Fruit fly (Drosophila melanogaster) S2 (cell line): ENCODE results near the gene EMC3.

ENCODE experiments used
- CG8478 ChIP-seq: fragments of >200 bp; optimal IDR thresholded peaks from 2 replicates; lab custom pipeline; 2018
- CTCF ChIP-seq, 2 experiments: fragments of >200 bp; optimal IDR thresholded peaks; 2 replicates each; lab custom pipeline; 2018

The EMC3 gene

DNA sequence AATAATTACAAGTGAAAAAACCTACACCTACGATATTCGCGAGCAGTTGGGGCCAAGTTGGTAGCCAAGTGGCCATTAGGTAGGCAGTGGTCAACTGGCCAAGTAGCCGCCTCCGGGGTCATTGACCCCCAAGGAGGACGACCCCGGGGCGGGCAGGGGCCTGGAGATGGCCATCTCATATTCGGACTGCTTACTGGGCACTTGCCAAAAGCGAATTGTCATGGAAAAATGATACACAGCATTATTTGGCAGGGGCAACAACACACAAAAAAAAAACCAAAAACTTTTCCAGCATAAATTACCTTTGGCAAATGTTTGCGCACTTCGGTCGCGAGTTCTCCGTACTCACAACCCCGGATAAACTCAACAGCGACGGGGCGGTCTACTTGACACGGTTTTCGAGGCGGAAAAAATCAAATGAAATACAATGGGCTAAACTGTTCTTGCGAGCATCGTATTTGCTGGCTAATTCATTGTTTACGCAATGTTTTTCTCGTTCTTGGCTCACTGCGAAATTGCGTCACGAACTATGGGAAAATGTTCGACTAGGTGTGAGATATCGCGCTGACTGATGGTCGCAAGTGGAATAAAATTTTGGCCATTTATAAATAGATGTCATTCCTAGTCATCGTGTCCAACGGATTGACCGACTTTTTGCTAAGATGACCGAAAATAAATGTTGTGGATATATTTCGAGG, 18.8 kb upstream of the EMC3 start:
- TF ChIP-seq CG8478 (lab: Kevin White, UChicago) = no peak

DNA sequence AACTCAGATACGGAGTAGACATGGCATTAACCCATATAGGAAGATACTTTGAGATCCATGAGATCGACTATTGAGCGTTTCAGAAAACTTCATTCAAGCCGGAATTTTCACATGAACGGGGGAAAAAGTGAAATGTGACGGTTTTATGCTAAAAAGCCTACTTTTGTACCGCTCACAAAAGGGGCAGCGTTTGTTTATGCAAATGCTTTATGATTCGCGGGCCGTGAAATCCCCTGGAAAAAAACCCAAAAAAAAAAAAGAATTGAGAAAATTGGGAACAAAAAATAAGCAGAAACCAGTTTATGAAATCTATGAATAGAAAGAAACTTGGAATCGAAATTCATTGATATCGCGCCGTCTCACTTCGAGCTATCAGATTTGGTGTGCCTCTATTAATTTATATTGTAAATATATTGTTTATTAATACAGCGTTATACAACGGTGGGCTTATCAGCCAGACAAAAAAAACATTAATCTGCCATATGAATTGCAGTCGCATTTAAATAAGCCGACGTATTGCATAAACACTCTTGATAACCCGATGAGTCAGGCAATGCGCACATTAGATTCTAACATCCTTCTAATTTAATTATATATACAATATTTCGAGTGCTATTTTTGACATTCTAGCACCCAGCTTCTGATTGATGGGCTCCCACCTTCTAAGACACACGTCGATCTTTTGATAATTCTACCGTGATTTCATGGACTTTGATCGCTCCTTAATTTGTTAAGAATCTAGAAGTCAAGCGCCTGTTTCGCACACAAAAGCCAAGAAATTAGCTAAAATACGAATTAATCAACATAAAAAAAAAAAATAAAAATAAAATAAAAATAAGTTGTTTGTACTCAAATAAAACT, 17.6 kb upstream of the EMC3 start:
- TF ChIP-seq CTCF (optimal IDR thresholded peaks at IDR 0.05; lab: Kevin White, UChicago) = no peak
- TF ChIP-seq CG8478 (lab: Kevin White, UChicago) = no peak

DNA sequence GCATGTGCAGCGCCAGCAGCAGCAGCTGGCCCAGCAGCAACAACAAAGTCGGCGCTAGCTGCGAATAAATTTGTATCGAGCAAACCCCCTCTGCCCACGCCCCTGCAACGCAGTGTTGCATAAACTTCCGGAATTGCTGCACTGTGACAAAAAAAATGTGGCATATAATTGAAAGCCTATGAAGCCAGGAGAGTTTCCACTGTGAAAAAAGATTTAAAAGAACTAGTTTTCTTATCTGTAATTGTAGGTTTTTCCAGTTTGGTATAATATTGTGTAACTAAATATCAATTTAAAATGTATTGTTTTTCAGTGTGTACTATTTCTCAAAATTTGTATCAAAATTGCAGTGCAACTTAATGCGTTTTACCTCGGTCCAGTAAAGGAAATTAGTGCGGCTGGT, 16.0 kb upstream of the EMC3 start:
- TF ChIP-seq CTCF (optimal IDR thresholded peaks at IDR 0.05; lab: Kevin White, UChicago) (no peak), CG8478 (lab: Kevin White, UChicago) (no peak)

DNA sequence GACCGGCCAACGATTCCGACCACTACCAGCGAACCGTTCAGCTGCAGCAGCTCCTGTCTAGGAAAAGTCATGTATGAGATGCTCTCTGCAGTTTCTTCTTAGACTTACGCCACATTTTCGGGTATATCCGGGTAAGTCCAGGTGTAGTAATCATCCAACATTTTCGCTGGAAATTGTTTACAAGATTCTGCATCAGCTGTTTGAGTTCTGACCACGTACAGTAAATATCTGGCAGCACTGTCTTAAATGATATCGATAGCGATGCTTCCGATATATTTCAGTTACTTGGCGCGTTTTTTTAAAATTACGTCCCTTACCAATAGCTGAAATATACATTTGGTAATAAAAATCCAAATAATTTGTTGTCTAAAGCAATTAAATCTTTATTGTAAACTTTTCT, 11.5 kb upstream of the EMC3 start, which contains the start of gene CG6729:
TSS of gene CG6729 (minus strand) at position 222 of the 400 bp plus-strand sequence.
- TF ChIP-seq CG8478 (lab: Kevin White, UChicago) = no peak
- TF ChIP-seq CTCF (optimal IDR thresholded peaks at IDR 0.05; lab: Kevin White, UChicago) = no peak

DNA sequence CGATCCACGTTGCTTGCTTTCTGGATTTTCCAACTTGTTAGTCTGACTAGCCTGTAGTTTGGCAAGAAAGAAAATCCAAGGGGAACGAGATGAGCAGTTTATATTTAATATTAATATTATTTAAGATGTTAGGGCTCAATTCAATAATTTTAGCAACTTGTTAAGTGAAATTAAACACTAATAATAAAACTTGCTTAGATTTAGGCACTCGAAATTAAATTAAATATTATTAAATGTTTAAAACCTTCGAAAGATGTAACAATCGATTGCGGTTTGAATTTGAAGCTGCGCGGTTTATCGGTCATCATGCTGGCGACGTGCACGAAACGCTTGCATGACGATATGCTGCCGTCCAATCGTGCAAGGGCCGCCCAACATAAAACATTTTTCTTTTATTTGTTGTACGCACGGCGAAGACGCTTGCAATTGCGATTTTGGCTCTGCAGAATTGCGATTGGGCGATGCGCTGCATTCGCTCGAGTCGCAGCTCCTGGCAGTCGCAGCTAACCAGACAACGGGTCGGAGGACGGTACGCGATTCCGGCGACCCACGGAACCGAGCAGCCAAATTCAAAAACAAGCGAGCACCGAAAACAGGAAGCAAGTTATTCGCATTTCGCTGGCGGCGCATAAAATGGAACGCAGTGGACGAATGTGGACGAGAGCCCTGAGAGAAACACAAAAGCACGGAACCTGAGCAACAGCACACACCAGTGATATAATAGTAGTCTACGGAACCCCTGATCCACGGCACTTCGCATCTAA, 5.0 kb upstream of the EMC3 start, which contains the start of the genes Vha16-5 and CG12299:
TSS of gene Vha16-5 (minus strand) at position 51 of the 764 bp plus-strand sequence.
TSS of gene CG12299 (plus strand) at position 353 of the 764 bp plus-strand sequence.
- no peak for TF ChIP-seq CTCF (optimal IDR thresholded peaks at IDR 0.05; lab: Kevin White, UChicago)
- TF ChIP-seq CG8478 (lab: Kevin White, UChicago) = no peak

DNA sequence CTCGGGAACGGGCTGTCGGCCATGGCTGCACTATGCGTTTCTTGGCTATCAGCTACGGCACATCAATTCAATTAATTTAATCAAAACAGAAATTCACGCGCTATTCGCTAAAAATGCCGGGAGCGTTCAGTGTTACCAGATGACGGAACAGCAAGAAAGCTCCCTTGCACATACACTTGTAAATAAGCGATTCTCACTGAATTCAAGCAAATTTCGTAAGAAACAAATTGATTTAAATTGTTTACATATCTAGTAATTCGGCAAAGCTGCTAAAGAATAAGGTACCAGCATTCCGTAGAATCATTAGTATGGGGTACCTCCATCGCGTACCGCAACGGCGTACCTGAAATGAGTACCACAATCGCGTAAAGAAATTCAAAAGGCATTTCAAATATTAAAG, 3.7 kb upstream of the EMC3 start, which contains the start of gene Nup107:
TSS of gene Nup107 (minus strand) at position 149 of the 400 bp plus-strand sequence.
- TF ChIP-seq CG8478 (lab: Kevin White, UChicago) = no peak
- TF ChIP-seq CTCF (optimal IDR thresholded peaks at IDR 0.05; lab: Kevin White, UChicago) = no peak

DNA sequence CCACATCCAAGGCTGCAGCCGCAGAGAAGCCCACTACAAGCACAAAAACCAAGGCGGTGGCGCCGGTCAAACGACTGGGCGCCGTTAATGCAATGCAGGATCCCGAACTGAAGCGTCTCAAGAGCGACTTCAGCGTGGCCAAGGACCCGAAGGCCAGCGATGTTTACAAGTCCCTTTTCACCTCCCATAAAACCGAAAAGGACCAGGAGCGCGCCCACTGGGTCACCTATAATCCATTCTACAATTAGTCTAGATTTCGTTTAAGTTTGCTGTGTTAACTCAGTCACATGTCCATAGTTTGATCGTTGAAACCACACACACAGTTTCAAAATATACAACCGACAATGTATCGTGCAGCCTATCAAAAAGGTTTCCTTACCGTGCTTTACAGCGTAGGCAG, 2.3 kb downstream of the EMC3 start, which contains the start of gene CG17118:
TSS of gene CG17118 (plus strand) at position 301 of the 400 bp plus-strand sequence.
- TF ChIP-seq CTCF (optimal IDR thresholded peaks at IDR 0.05; lab: Kevin White, UChicago) (no peak), CG8478 (lab: Kevin White, UChicago) (no peak)

DNA sequence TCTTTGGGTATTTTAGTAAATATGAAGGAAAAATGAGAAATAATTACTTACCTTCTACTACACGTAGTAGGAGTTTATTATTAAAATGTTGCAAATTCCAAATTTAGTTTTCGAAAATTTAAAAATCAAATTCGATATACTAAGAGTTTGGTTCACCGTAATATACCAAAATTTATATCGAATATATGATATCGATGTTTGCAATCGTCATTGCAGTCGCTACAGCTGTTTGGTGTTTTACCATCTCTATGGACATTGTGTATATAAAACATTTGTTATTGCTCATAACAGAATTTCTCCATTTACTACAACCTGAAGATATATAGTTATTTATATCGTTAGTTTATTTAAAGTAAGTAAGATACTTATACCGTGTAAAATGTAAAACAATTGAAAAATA, 3.5 kb downstream of the EMC3 start, which contains the start of gene CG6443:
TSS of gene CG6443 (plus strand) at position 228 of the 400 bp plus-strand sequence.
- TF ChIP-seq CTCF (optimal IDR thresholded peaks at IDR 0.05; lab: Kevin White, UChicago) (no peak), CG8478 (lab: Kevin White, UChicago) (no peak)

DNA sequence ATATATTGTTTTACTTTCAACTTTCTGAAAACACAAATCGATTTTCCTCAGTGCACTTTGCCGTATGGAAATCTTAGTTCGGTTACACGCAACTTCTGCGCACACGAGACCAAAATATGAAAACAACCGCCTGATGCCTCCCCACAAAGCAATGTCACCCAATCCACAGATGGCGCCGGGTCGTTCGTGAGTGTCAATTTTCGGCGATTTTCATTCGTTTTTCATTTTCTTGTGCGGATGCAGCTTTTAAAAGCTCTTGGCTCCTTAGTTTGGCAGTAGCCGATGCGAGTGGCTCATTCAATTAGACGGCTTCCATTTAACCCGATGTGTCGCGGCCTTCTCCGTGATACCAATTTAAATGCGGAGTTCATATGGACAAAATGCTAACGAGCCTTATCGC, 8.3 kb downstream of the EMC3 start, which contains the start of gene CG6431:
TSS of gene CG6431 (plus strand) at position 301 of the 400 bp plus-strand sequence.
- TF ChIP-seq CTCF (optimal IDR thresholded peaks at IDR 0.05; lab: Kevin White, UChicago) (no peak), CG8478 (lab: Kevin White, UChicago) (no peak)

DNA sequence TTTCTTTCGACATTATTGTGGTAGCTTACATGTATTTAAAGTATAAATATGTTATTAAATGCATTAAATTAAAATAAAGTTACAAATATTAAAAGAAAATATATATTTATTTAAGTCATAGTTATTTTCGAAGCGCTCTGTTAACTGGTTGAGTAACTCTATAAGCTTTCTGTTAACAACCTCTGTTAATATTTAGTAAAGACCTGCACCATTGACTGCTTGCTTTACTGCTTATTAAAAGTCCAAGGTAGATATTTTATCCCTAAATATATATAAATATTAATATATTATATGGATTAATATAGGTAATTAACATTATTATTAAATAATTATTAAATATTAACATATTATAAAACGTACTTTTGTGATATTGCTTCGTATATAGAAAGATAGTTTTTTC, 10.7 kb downstream of the EMC3 start:
- no peak for TF ChIP-seq CTCF (optimal IDR thresholded peaks at IDR 0.05; lab: Kevin White, UChicago)
- no peak for TF ChIP-seq CG8478 (lab: Kevin White, UChicago)

DNA sequence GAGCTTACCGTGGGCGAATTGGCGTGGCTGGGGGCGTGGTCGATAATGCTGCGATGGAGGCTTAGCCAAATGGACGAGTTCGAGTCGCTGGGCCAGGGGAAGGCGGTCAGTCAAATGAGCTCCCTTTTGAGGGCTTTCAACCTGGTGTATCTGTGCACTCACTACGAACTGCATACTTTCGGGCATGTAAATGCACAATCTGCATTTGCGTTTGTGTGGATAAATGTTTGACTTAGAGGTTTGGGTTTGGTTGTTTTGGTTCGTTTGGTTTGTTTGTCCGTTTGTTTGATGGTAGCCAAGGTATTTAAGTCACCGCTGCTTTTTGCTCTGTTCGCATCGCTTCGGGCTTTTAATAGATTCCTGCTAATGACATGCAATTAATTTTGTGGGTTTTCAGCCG, 21.0 kb downstream of the EMC3 start:
- TF ChIP-seq CTCF (optimal IDR thresholded peaks at IDR 0.05; lab: Kevin White, UChicago) (no peak), CG8478 (lab: Kevin White, UChicago) (no peak)

DNA sequence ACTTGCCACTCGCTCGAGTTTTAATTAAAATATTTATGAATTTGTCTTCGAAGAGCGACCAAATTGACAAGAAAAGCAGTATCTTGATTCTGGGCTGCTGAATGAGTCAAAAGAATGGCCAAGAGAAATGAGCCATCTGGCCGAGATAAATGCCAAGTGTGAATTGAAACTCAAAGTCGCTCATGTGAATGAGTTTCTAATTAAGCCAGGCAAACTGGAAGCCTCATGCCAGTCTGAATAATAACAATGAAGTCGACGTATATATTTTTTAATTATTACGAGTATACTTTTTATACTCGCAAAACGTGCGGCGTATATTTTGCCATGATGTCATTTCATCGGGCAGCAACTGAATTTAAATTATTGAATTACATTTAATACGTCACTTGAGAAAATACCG, 22.9 kb downstream of the EMC3 start, which contains the start of gene Lip2:
TSS of gene Lip2 (minus strand) at position 101 of the 400 bp plus-strand sequence.
- TF ChIP-seq CG8478 (lab: Kevin White, UChicago) = no peak

DNA sequence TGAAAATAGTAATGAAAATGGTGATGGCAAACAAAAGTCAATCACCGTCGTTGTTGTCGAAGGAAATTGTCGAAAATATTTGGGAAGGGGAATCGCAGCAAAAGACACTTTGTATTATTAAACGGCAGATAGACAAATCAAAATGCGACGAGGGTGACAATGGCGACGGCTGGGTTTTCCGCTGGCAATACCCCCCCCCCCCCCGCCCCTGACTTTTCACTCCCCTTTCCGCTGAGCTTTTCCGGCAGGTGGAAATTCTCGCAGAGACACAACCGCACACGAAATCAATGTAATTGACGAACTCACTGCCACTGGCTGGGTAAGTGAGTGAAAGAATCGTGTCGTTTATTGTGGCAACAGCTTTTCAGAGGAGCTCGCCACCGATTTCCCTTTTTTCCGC, 24.1 kb downstream of the EMC3 start:
- TF ChIP-seq CG8478 (lab: Kevin White, UChicago) (no peak), CTCF (optimal IDR thresholded peaks at IDR 0.05; lab: Kevin White, UChicago) (no peak)

DNA sequence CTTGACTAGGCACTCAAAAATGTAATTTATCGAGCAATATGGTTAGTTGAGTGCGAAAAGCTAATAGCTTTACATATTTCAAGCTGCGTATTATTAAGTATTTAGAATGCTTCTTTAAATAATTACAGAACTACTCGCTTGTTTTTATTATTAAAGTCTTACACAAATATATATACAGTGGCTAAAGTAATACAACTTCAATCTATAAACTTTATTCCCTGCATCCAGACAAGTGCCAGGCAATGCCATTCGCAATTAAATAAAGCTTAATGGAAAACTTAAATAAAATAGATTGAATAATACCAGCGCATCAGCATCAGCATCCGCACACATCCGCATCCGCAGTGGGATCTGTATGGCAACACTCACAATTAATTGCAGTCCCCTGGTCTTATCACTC, 26.0 kb downstream of the EMC3 start:
- TF ChIP-seq CTCF (optimal IDR thresholded peaks at IDR 0.05; lab: Kevin White, UChicago) (no peak), CG8478 (lab: Kevin White, UChicago) (no peak)
